Fruit fly (Drosophila melanogaster) Kc167 (cell line): Measurements from ENCODE around the gene sinu.

Experiments
- Myc ChIP-seq: fragments of >200 bp; optimal IDR thresholded peaks from 2 replicates; lab custom pipeline; 2017; ENCODE audit warnings: missing external identifiers
- Sin3A ChIP-seq: fragments of >200 bp; optimal IDR thresholded peaks from 2 replicates; lab custom pipeline; 2018; ENCODE audit warnings: missing external identifiers
- h ChIP-seq: fragments of >200 bp; optimal IDR thresholded peaks from 3 replicates; lab custom pipeline; 2018; ENCODE audit warnings: missing external identifiers
- insv ChIP-seq: fragments of >200 bp; optimal IDR thresholded peaks from 3 replicates; lab custom pipeline; 2018; ENCODE audit warnings: missing external identifiers
- psq ChIP-seq: fragments of >200 bp; optimal IDR thresholded peaks from 2 replicates; lab custom pipeline; 2017; ENCODE audit warnings: missing external identifiers
- ttk ChIP-seq: sonication (Bioruptor generic); optimal IDR thresholded peaks from 2 replicates; lab custom pipeline; 2017; ENCODE audit warnings: missing external identifiers

Gene sinu

DNA sequence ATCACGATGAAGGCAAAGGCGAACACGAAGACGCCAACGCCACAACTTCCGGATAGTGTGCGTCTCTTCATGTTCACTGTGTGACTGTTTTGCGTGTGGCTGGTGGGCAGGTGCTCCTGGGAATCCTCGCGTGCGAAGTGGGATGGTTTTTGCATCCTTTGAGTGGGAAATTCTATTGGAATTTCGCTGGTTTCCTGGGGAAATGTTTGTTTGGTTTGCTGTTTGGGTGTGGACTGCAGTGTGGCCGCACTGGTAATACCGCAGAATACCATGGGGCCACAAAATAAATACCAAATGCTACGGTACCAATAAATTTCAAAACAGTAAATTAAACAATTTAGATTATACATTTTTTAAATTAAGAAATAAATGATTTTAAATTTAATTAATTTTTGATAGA, at the start of gene sinu:
sinu (minus strand) TSS at position 258 of the 400 bp plus-strand sequence.
- no peak for TF ChIP-seq h (lab: Kevin White, UChicago)
- TF ChIP-seq Myc (lab: Kevin White, UChicago) = no peak
- TF ChIP-seq ttk (lab: Kevin White, UChicago) = no peak
- TF ChIP-seq psq (lab: Kevin White, UChicago) = no peak
- no peak for TF ChIP-seq Sin3A (lab: Kevin White, UChicago)
- TF ChIP-seq insv = no peak

DNA sequence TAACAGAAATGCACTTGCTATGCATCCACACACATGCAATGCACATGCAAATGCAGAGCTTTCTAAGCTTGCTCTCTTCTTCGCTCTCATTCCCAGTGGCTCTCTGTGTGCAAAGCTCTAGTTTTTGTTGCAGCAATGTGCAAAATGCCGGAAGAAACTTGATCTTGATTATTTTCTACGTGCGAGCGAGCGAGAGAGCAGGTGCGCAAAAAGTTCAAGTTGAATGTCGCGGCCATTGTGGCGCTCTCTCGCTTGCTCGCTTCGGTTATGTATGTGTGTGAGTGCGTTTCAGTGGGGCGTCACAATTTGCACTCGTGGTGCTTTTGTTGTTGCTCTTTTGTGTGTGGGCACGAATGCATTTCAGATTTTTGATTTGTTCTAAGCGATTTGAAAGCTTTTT, 49.2 kb upstream of the sinu start:
- TF ChIP-seq Myc (lab: Kevin White, UChicago) = no peak
- no peak for TF ChIP-seq h (lab: Kevin White, UChicago)
- TF ChIP-seq insv = no peak
- TF ChIP-seq ttk (lab: Kevin White, UChicago) = no peak
- TF ChIP-seq psq (lab: Kevin White, UChicago) = no peak
- no peak for TF ChIP-seq Sin3A (lab: Kevin White, UChicago)

dm6 chr3L:5609493-5609892, 48.1 kb upstream of the sinu start:
- no peak for TF ChIP-seq Sin3A (lab: Kevin White, UChicago)
- TF ChIP-seq Myc (lab: Kevin White, UChicago) = no peak
- TF ChIP-seq psq (lab: Kevin White, UChicago) = no peak
- no peak for TF ChIP-seq ttk (lab: Kevin White, UChicago)
- no peak for TF ChIP-seq h (lab: Kevin White, UChicago)
- no peak for TF ChIP-seq insv

dm6 chr3L:5608786-5609370, 47.5 kb upstream of the sinu start:
- no peak for TF ChIP-seq psq (lab: Kevin White, UChicago)

DNA sequence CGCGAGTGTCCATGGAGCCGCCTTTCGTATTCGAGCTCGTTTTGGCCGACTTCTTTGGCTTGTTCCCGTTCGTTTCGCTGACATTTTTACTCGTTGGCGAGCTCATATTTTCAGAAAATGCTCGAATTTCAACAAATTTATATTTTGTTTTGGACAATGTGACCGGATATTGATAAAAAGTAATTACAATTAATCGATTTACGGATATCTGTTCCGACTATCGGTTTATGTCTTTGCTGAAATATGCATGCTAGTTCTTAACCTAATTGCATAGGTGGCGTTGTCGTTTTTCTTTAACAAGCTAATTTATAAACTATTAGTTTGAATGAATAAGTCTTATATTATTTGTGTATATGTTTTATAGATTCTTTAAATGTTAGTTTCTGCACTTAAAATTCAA, 46.7 kb upstream of the sinu start, which contains the start of gene Eaf6:
Eaf6 (minus strand) TSS at position 173 of the 400 bp plus-strand sequence.
- TF ChIP-seq ttk (lab: Kevin White, UChicago) (no peak), insv (no peak), Sin3A (lab: Kevin White, UChicago) (no peak)

- TF ChIP-seq psq (lab: Kevin White, UChicago) (no peak), insv (no peak)
These were observed 43.1 kb upstream of the sinu start, which contains the start of gene mthl2 for dm6 chr3L:5604490-5604889. TSS of gene mthl2 (plus strand) at chr3L:5604790.

- TF ChIP-seq psq (lab: Kevin White, UChicago) (no peak), insv (no peak), ttk (lab: Kevin White, UChicago) (no peak), h (lab: Kevin White, UChicago) (no peak), Myc (lab: Kevin White, UChicago) (no peak), Sin3A (lab: Kevin White, UChicago) (no peak)
These were observed 42.5 kb upstream of the sinu start, which contains the start of gene TM9SF3 for dm6 chr3L:5603860-5604415. TSS of gene TM9SF3 (minus strand) at chr3L:5603979.

DNA sequence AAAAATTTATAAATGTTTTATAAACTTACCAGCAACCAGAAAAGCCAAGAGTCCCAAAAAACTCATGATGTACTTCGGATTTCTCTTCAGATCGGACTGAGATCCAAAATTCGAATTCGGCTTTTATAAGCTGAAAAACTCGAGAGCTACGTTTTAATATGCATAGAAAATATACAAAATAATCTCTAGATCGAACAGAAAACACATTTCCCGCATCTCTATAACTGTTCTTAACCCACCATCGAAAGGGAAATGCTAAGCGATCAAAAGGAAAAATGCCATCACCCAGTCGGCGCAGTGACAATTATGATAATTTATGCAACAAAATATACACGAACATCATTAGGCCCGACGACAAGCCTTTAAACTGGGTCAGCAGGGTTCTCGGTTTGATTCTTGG, 38.2 kb upstream of the sinu start, which contains the start of gene CG10591:
CG10591 (minus strand) TSS at position 101 of the 400 bp plus-strand sequence.
- TF ChIP-seq Myc (lab: Kevin White, UChicago) (no peak), insv (no peak), psq (lab: Kevin White, UChicago) (no peak), ttk (lab: Kevin White, UChicago) (no peak), h (lab: Kevin White, UChicago) (no peak), Sin3A (lab: Kevin White, UChicago) (no peak)

DNA sequence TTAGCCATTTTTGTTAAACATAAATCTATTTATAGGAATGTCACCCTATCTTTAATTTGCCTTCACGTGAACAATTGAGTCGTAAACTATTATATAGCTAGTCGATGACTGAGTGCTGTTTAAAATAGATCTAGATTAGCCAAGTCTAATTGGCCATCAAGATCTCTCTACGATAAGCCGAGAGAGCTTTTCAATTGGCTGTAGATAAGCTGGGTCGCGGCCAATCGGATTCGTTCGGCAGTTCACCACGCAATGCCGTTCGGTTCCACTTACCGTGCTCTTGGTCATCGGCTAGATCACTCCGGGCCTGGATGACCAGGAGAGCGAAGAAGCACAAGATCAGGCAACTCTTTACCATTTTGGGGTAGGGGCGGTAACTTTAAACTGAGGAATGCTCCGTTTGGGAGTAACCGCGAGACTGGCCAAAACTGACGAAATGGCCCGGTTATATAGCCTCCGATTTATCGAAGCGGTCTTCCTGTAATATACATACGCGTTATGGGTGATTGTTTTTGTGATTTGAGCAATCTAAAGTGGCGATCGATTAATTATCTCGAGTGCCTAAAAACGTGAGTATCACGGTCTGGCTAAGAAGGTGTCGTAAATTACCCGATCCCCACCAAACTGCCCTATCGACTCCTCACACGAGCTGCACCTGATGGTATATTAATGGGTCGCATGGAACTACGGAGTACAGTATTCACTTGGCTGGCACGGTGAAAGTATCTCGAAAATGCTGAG, 33.6 kb upstream of the sinu start, which contains the start of the genes Alp10 and Alp9:
Alp10 (minus strand) TSS at position 420 of the 741 bp plus-strand sequence.
Alp9 (plus strand) TSS at position 690 of the 741 bp plus-strand sequence.
- no peak for TF ChIP-seq psq (lab: Kevin White, UChicago)
- TF ChIP-seq h (lab: Kevin White, UChicago) = no peak
- no peak for TF ChIP-seq Myc (lab: Kevin White, UChicago)
- TF ChIP-seq insv = no peak
- no peak for TF ChIP-seq Sin3A (lab: Kevin White, UChicago)
- TF ChIP-seq ttk (lab: Kevin White, UChicago) = no peak

dm6 chr3L:5594163-5594715, 32.8 kb upstream of the sinu start:
- TF ChIP-seq insv = no peak
- no peak for TF ChIP-seq psq (lab: Kevin White, UChicago)
- no peak for TF ChIP-seq Sin3A (lab: Kevin White, UChicago)
- no peak for TF ChIP-seq Myc (lab: Kevin White, UChicago)
- no peak for TF ChIP-seq h (lab: Kevin White, UChicago)
- no peak for TF ChIP-seq ttk (lab: Kevin White, UChicago)

DNA sequence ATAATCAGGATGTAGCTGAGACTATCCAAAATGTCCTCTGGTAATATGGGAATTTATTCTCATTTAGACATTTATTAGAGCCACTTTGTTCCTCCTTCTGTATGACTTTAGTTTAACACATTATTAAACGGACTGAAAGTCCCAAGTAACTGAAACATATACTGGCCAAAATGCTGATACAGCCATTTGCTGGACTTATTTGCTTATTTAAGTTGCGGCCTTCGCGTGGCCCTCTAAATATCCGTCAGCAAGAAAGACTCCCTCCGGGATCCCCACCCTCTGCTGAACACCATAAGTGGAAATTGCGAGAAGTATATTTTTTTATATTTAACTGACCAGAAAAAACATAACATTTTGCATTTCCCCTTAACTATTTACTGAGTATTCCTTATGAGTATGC, 31.0 kb upstream of the sinu start, which contains the start of gene spo:
spo (minus strand) TSS at position 135 of the 400 bp plus-strand sequence.
- TF ChIP-seq insv (no peak), h (lab: Kevin White, UChicago) (no peak)

dm6 chr3L:5583295-5583707, 21.9 kb upstream of the sinu start:
- TF ChIP-seq insv (no peak), Sin3A (lab: Kevin White, UChicago) (no peak), Myc (lab: Kevin White, UChicago) (no peak), ttk (lab: Kevin White, UChicago) (no peak), psq (lab: Kevin White, UChicago) (no peak), h (lab: Kevin White, UChicago) (no peak)
